Worm (Caenorhabditis elegans) whole organism, young adult: ENCODE data around the gene eri-9.

Experiments
- B0019.2 ChIP-seq: fragments of 200-800 bp; sonication (Bioruptor generic); conservative IDR thresholded peaks from 2 replicates; pipeline ENCODE4 v1.3.6; 2022; ENCODE audit warnings: missing genetic modification reagents, missing genetic modification characterization, missing compliant biosample characterization
- D2030.7 ChIP-seq: fragments of 200-800 bp; sonication (Bioruptor generic); IDR thresholded peaks from 2 replicates; pipeline ENCODE4 v1.3.6; 2022; ENCODE audit warnings: missing genetic modification reagents, missing genetic modification characterization, missing compliant biosample characterization
- F33H1.4 ChIP-seq: fragments of 200-800 bp; sonication (Bioruptor generic); IDR thresholded peaks from 2 replicates; pipeline ENCODE4 v1.3.6; 2022; ENCODE audit warnings: missing genetic modification reagents, missing genetic modification characterization, missing compliant biosample characterization
- T07F8.4 ChIP-seq: sonication (generic microtip); optimal IDR thresholded peaks from 2 replicates; lab custom pipeline; 2016; ENCODE audit warnings: mild to moderate bottlenecking, missing genetic modification characterization, moderate library complexity, missing compliant biosample characterization
- akir-1 ChIP-seq: fragments of 200-800 bp; sonication (Bioruptor generic); optimal IDR thresholded peaks from 2 replicates; lab custom pipeline; 2018; ENCODE audit warnings: mild to moderate bottlenecking, missing genetic modification characterization, moderate library complexity, missing compliant biosample characterization
- ama-1 ChIP-seq, 3 experiments: fragments of 150-350 bp in 1 of 3; sonication (generic microtip) in 2 of 3; optimal IDR thresholded peaks; 2 replicates each; lab custom pipeline; 2014 to 2018; ENCODE audit warnings: missing biosample characterization in 2 of 3, missing genetic modification characterization in 2 of 3, missing genetic modification reagents in 2 of 3
- athp-1 ChIP-seq: sonication (generic microtip); optimal IDR thresholded peaks from 2 replicates; lab custom pipeline; 2017; ENCODE audit warnings: mild to moderate bottlenecking, missing genetic modification characterization, missing compliant biosample characterization
- cebp-1 ChIP-seq, 2 experiments: fragments of 200-800 bp in 1 of 2; sonication (Bioruptor generic) in 1 of 2; sonication (generic microtip) in 1 of 2; IDR thresholded peaks in 1 of 2; optimal IDR thresholded peaks in 1 of 2; 2 replicates each; pipeline versions ENCODE4 v1.3.6 to Lab custom; 2017 to 2022; ENCODE audit warnings: missing compliant biosample characterization in 2 of 2, missing genetic modification characterization in 2 of 2, mild to moderate bottlenecking in 1 of 2, missing genetic modification reagents in 1 of 2, moderate library complexity in 1 of 2
- cebp-2 ChIP-seq: fragments of 200-800 bp; sonication (Bioruptor generic); IDR thresholded peaks from 2 replicates; pipeline ENCODE4 v1.3.6; 2022; ENCODE audit warnings: missing genetic modification characterization, missing compliant biosample characterization
- ceh-100 ChIP-seq: fragments of 200-800 bp; sonication (Bioruptor generic); IDR thresholded peaks from 2 replicates; pipeline ENCODE4 v1.3.6; 2022; ENCODE audit warnings: missing genetic modification reagents, missing genetic modification characterization, missing compliant biosample characterization
- die-1 ChIP-seq: sonication (generic microtip); optimal IDR thresholded peaks from 2 replicates; lab custom pipeline; 2016; ENCODE audit warnings: missing genotype, mild to moderate bottlenecking, missing genetic modification characterization, missing compliant biosample characterization
- efl-1 ChIP-seq: fragments of 150-350 bp; optimal IDR thresholded peaks from 2 replicates; lab custom pipeline; 2014; ENCODE audit warnings: missing biosample characterization, missing genetic modification reagents, missing genetic modification characterization
- egl-44 ChIP-seq: fragments of 200-800 bp; sonication (Bioruptor generic); IDR thresholded peaks from 2 replicates; pipeline ENCODE4 v1.3.6; 2022; ENCODE audit warnings: missing genetic modification reagents, missing genetic modification characterization, missing compliant biosample characterization
- egrh-3 ChIP-seq: fragments of 200-800 bp; sonication (Bioruptor generic); IDR thresholded peaks from 2 replicates; pipeline ENCODE4 v1.3.6; 2022; ENCODE audit warnings: missing genetic modification reagents, missing genetic modification characterization, missing compliant biosample characterization
- him-1 ChIP-seq: sonication (generic microtip); optimal IDR thresholded peaks from 2 replicates; lab custom pipeline; 2016; ENCODE audit warnings: missing genotype, missing genetic modification reagents, missing genetic modification characterization, missing compliant biosample characterization
- hlh-12 ChIP-seq: sonication (generic microtip); optimal IDR thresholded peaks from 2 replicates; lab custom pipeline; 2016; ENCODE audit warnings: missing genetic modification characterization, missing compliant biosample characterization
- let-607 ChIP-seq, 2 experiments: fragments of 200-800 bp in 1 of 2; sonication (Bioruptor generic) in 1 of 2; sonication (generic microtip) in 1 of 2; optimal IDR thresholded peaks; 2 replicates each; lab custom pipeline; 2016 to 2018; ENCODE audit warnings: mild to moderate bottlenecking in 2 of 2, missing compliant biosample characterization in 2 of 2, missing genetic modification characterization in 2 of 2, moderate library complexity in 2 of 2, missing genotype in 1 of 2
- lsl-1 ChIP-seq: fragments of 200-800 bp; sonication (Bioruptor generic); optimal IDR thresholded peaks from 2 replicates; lab custom pipeline; 2018; ENCODE audit warnings: mild to moderate bottlenecking, missing genetic modification characterization, moderate library complexity, missing compliant biosample characterization
- madf-3 ChIP-seq: fragments of 200-800 bp; sonication (Bioruptor generic); IDR thresholded peaks from 2 replicates; pipeline ENCODE4 v1.3.6; 2022; ENCODE audit warnings: missing genetic modification reagents, missing genetic modification characterization, missing compliant biosample characterization
- madf-6 ChIP-seq: fragments of 200-800 bp; sonication (Bioruptor generic); IDR thresholded peaks from 2 replicates; pipeline ENCODE4 v1.3.6; 2022; ENCODE audit warnings: missing genetic modification reagents, missing genetic modification characterization, missing compliant biosample characterization
- madf-8 ChIP-seq: fragments of 200-800 bp; sonication (Bioruptor generic); conservative IDR thresholded peaks from 2 replicates; pipeline ENCODE4 v1.3.6; 2022; ENCODE audit warnings: missing genetic modification reagents, missing genetic modification characterization, missing compliant biosample characterization
- mcd-1 ChIP-seq: fragments of 200-800 bp; sonication (Bioruptor generic); IDR thresholded peaks from 2 replicates; pipeline ENCODE4 v1.3.6; 2022; ENCODE audit warnings: missing genetic modification reagents, missing genetic modification characterization, missing compliant biosample characterization
- nhr-27 ChIP-seq: fragments of 200-800 bp; sonication (Bioruptor generic); optimal IDR thresholded peaks from 2 replicates; lab custom pipeline; 2018; ENCODE audit warnings: mild to moderate bottlenecking, missing genetic modification characterization, moderate library complexity, missing compliant biosample characterization
- nhr-90 ChIP-seq: sonication (generic microtip); optimal IDR thresholded peaks from 2 replicates; lab custom pipeline; 2016; ENCODE audit warnings: missing genotype, mild to moderate bottlenecking, missing genetic modification characterization, missing compliant biosample characterization
- rcor-1 ChIP-seq: fragments of 200-800 bp; sonication (Bioruptor generic); IDR thresholded peaks from 2 replicates; pipeline ENCODE4 v1.3.6; 2022; ENCODE audit warnings: missing genetic modification reagents, missing genetic modification characterization, missing compliant biosample characterization
- repo-1 ChIP-seq: sonication (generic microtip); optimal IDR thresholded peaks from 2 replicates; lab custom pipeline; 2017; ENCODE audit warnings: mild to moderate bottlenecking, missing genetic modification characterization, missing compliant biosample characterization
- snpc-1.3 ChIP-seq: sonication (generic microtip); optimal IDR thresholded peaks from 2 replicates; lab custom pipeline; 2017; ENCODE audit warnings: missing genetic modification characterization, mild to moderate bottlenecking, missing compliant biosample characterization, antibody characterized with exemption, moderate library complexity, missing genotype, missing genetic modification reagents; ENCODE audit not compliant: insufficient read depth
- snpc-3.4 ChIP-seq: sonication (generic microtip); optimal IDR thresholded peaks from 2 replicates; lab custom pipeline; 2017; ENCODE audit warnings: missing genetic modification characterization, mild to moderate bottlenecking, missing compliant biosample characterization, antibody characterized with exemption, moderate library complexity, missing genotype, missing genetic modification reagents
- tlf-1 ChIP-seq: fragments of 200-800 bp; sonication (Bioruptor generic); optimal IDR thresholded peaks from 2 replicates; lab custom pipeline; 2018; ENCODE audit warnings: mild to moderate bottlenecking, missing genetic modification characterization, missing compliant biosample characterization
- unc-62 ChIP-seq: fragments of 150-350 bp; optimal IDR thresholded peaks from 2 replicates; lab custom pipeline; 2014; ENCODE audit warnings: missing biosample characterization, missing genetic modification reagents, missing genetic modification characterization
- xnd-1 ChIP-seq: sonication (generic microtip); optimal IDR thresholded peaks from 2 replicates; lab custom pipeline; 2016; ENCODE audit warnings: missing genotype, missing genetic modification reagents, missing genetic modification characterization, missing compliant biosample characterization
- zim-3 ChIP-seq: sonication (generic microtip); optimal IDR thresholded peaks from 2 replicates; lab custom pipeline; 2017; ENCODE audit warnings: mild to moderate bottlenecking, missing genetic modification characterization, moderate library complexity, missing compliant biosample characterization
- ztf-28 ChIP-seq: fragments of 200-800 bp; sonication (Bioruptor generic); IDR thresholded peaks from 2 replicates; pipeline ENCODE4 v1.3.6; 2022; ENCODE audit warnings: missing genetic modification reagents, missing genetic modification characterization, missing compliant biosample characterization

The eri-9 gene

DNA sequence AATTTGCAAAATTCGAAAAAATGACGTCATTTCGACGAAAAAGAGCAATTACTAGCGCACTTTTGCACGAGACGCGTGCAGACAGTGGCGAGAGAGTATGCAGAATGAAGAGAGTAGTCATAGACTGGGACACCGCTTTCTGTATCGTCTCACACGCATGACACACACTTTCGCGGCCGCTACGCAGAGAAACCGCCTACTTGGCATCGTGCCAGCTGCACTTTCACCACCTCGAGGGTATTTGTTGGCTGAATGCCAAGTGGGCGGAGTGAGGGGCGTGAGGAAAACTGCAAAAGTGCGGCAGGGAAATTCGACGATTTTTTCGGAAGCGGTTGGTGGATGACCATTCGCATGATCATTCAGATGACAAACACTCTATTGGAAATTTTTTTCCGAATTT, 32.5 kb upstream of the eri-9 start (continued):
- TF ChIP-seq repo-1 (tag; lab: Kevin White, UChicago): peak; percentile 97
- peak; percentile 87 for TF ChIP-seq cebp-1 (GFP tag; IDR thresholded peaks at IDR 0.05; lab: Robert Waterston, UW)
- peak; percentile 98 for TF ChIP-seq cebp-1 (tag; optimal IDR thresholded peaks at IDR 0.05; lab: Kevin White, UChicago)
- peak; percentile 38 for TF ChIP-seq T07F8.4 (tag; lab: Kevin White, UChicago)
- no peak for TF ChIP-seq ama-1 (optimal IDR thresholded peaks at IDR 0.05; lab: Kevin White, UChicago)
- no peak for TF ChIP-seq ama-1 (GFP tag; optimal IDR thresholded peaks at IDR 0.05; lab: Kevin White, UChicago)
- TF ChIP-seq nhr-90 (tag; lab: Kevin White, UChicago): peak; percentile 97
- TF ChIP-seq athp-1 (tag; lab: Kevin White, UChicago): peak; percentile 96
- peak; percentile 41 for TF ChIP-seq D2030.7 (GFP tag; lab: Robert Waterston, UW)
- peak; percentile 98 for TF ChIP-seq tlf-1 (GFP tag; lab: Kevin White, UChicago)

DNA sequence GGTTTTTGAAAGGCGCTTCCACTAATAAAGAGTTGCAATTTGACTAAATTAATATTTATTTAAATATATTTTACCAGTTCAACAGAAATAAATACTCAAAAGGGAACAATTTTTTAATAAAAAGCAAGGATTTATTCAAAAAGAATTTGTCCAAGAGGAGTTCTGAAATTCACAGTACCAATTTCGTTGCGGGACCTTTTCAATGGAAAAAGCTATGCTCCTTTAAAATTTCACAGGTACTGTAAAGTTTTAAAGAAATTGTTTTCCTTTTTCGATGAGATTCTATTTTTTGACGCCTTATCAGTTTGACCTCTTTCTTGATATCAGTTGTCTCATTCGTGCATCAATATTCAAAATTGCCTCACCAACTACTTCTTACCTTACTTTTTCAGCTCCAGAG, 32.0 kb upstream of the eri-9 start, which contains the start of gene tag-340:
Gene tag-340, plus strand, starts transcription at position 249 of the 400 bp plus-strand sequence.
- TF ChIP-seq lsl-1 (peak; percentile 88), xnd-1 (tag; lab: Kevin White, UChicago) (peak; percentile 51), ztf-28 (GFP tag; lab: Robert Waterston, UW) (no peak), efl-1 (peak; percentile 23), madf-8 (GFP tag; lab: Robert Waterston, UW) (peak; percentile 47; the same call in 1 of the 2 replicates), let-607 (tag; optimal IDR thresholded peaks at IDR 0.05; lab: Kevin White, UChicago) (no peak), akir-1 (GFP tag; lab: Kevin White, UChicago) (no peak), die-1 (tag; lab: Kevin White, UChicago) (no peak), madf-6 (GFP tag; lab: Robert Waterston, UW) (peak; percentile 85), snpc-3.4 (tag; lab: Kevin White, UChicago) (peak; percentile 63), snpc-1.3 (tag; lab: Kevin White, UChicago) (peak; percentile 58), D2030.7 (GFP tag; lab: Robert Waterston, UW) (peak; percentile 63), F33H1.4 (GFP tag; lab: Robert Waterston, UW) (peak; percentile 90)

- TF ChIP-seq ama-1 (optimal IDR thresholded peaks at IDR 0.05; lab: Kevin White, UChicago): no peak
- no peak for TF ChIP-seq ama-1 (GFP tag; optimal IDR thresholded peaks at IDR 0.05; lab: Kevin White, UChicago)
- TF ChIP-seq mcd-1 (GFP tag; lab: Robert Waterston, UW): no peak
- TF ChIP-seq nhr-27: no peak
- TF ChIP-seq madf-3 (GFP tag; lab: Robert Waterston, UW): no peak
- TF ChIP-seq ceh-100: no peak
- TF ChIP-seq cebp-2 (GFP tag; lab: Robert Waterston, UW): no peak
- no peak for TF ChIP-seq nhr-90 (tag; lab: Kevin White, UChicago)
- no peak for TF ChIP-seq egrh-3
- no peak for TF ChIP-seq B0019.2 (GFP tag; lab: Robert Waterston, UW)
- no peak for TF ChIP-seq F33H1.4 (GFP tag; lab: Robert Waterston, UW)
- TF ChIP-seq zim-3 (tag; lab: Kevin White, UChicago): no peak
- TF ChIP-seq unc-62 (GFP tag; lab: Kevin White, UChicago): no peak
- no peak for TF ChIP-seq rcor-1 (GFP tag; lab: Robert Waterston, UW)
- TF ChIP-seq madf-6 (GFP tag; lab: Robert Waterston, UW): no peak
- TF ChIP-seq cebp-1 (GFP tag; IDR thresholded peaks at IDR 0.05; lab: Robert Waterston, UW): no peak
- no peak for TF ChIP-seq cebp-1 (tag; optimal IDR thresholded peaks at IDR 0.05; lab: Kevin White, UChicago)
- no peak for TF ChIP-seq egl-44 (GFP tag; lab: Robert Waterston, UW)
- no peak for TF ChIP-seq him-1
- TF ChIP-seq hlh-12 (tag; lab: Kevin White, UChicago): no peak
These were observed 28.5 kb upstream of the eri-9 start, which contains the start of gene kbp-2 for ce11 chrIII:4903784-4904183. Gene kbp-2 (minus strand): TSS chrIII:4903884.
